Fruit fly (Drosophila melanogaster) whole organism, prepupa: ENCODE results near the gene CG12716.
A peak's percentile ranks its signal among the peaks of the same experiment; 100 is the strongest.

Experiments
- Blimp-1 ChIP-seq: fragments of 200-800 bp; sonication (Bioruptor generic); optimal IDR thresholded peaks from 3 replicates; lab custom pipeline; 2017; ENCODE audit warnings: missing biosample characterization, missing genetic modification characterization, mild to moderate bottlenecking, moderate library complexity, missing genetic modification reagents
- CG10669 ChIP-seq: fragments of 200-800 bp; sonication (Bioruptor generic); optimal IDR thresholded peaks from 3 replicates; lab custom pipeline; 2018; ENCODE audit warnings: missing biosample characterization, mild to moderate bottlenecking, missing genetic modification characterization, moderate library complexity
- CG11762 ChIP-seq: fragments of 200-800 bp; sonication (Bioruptor generic); optimal IDR thresholded peaks from 3 replicates; lab custom pipeline; 2016; ENCODE audit warnings: missing biosample characterization, missing genetic modification characterization; ENCODE audit not compliant: insufficient read depth
- CG15336 ChIP-seq: fragments of 200-800 bp; sonication (Bioruptor generic); IDR thresholded peaks from 2 replicates; pipeline ENCODE4 v1.3.6; 2022; ENCODE audit warnings: missing biosample characterization, missing genetic modification characterization
- CG1621 ChIP-seq: fragments of 200-800 bp; sonication (Bioruptor generic); optimal IDR thresholded peaks from 3 replicates; lab custom pipeline; 2018; ENCODE audit warnings: missing biosample characterization, mild to moderate bottlenecking, missing genetic modification characterization
- CG3032 ChIP-seq: fragments of 200-800 bp; optimal IDR thresholded peaks from 2 replicates; lab custom pipeline; 2019; ENCODE audit warnings: missing biosample characterization, mild to moderate bottlenecking, missing genetic modification characterization, moderate library complexity
- CG31627 ChIP-seq: fragments of 200-800 bp; sonication (Bioruptor generic); optimal IDR thresholded peaks from 3 replicates; lab custom pipeline; 2016; ENCODE audit warnings: missing biosample characterization, missing genetic modification characterization
- CG32006 ChIP-seq: fragments of 200-800 bp; sonication (Bioruptor generic); optimal IDR thresholded peaks from 3 replicates; lab custom pipeline; 2017; ENCODE audit warnings: missing biosample characterization, mild to moderate bottlenecking, missing genetic modification characterization
- CG34406 ChIP-seq: fragments of 200-800 bp; sonication (Bioruptor generic); optimal IDR thresholded peaks from 3 replicates; lab custom pipeline; 2016; ENCODE audit warnings: missing biosample characterization, missing genetic modification characterization
- CG3919 ChIP-seq: fragments of 200-800 bp; sonication (Bioruptor generic); optimal IDR thresholded peaks from 3 replicates; lab custom pipeline; 2016; ENCODE audit warnings: missing biosample characterization, missing genetic modification characterization
- CG4318 ChIP-seq: fragments of 200-800 bp; sonication (Bioruptor generic); optimal IDR thresholded peaks from 3 replicates; lab custom pipeline; 2017; ENCODE audit warnings: missing biosample characterization, mild to moderate bottlenecking, missing genetic modification characterization
- CG6163 ChIP-seq: fragments of 200-800 bp; sonication (Bioruptor generic); IDR thresholded peaks from 3 replicates; pipeline ENCODE4 v1.3.6; 2022; ENCODE audit warnings: missing biosample characterization, missing genetic modification characterization
- CG7368 ChIP-seq: fragments of 200-800 bp; sonication (Bioruptor generic); optimal IDR thresholded peaks from 3 replicates; lab custom pipeline; 2016; ENCODE audit warnings: missing biosample characterization, missing genetic modification characterization
- CG8119 ChIP-seq: fragments of 200-800 bp; sonication (Bioruptor generic); IDR thresholded peaks from 3 replicates; pipeline ENCODE4 v1.3.6; 2022; ENCODE audit warnings: missing biosample characterization, missing genetic modification characterization
- CG8319 ChIP-seq: fragments of 200-800 bp; sonication (Bioruptor generic); optimal IDR thresholded peaks from 3 replicates; lab custom pipeline; 2016; ENCODE audit warnings: missing biosample characterization, missing genetic modification characterization
- CG8632 ChIP-seq: fragments of 200-800 bp; sonication (Bioruptor generic); optimal IDR thresholded peaks from 3 replicates; lab custom pipeline; 2016; ENCODE audit warnings: missing biosample characterization, missing genetic modification characterization
- CG9139 ChIP-seq: fragments of 200-800 bp; sonication (Bioruptor generic); optimal IDR thresholded peaks from 3 replicates; lab custom pipeline; 2017; ENCODE audit warnings: missing biosample characterization, mild to moderate bottlenecking, missing genetic modification characterization
- Eip78C ChIP-seq: fragments of 200-800 bp; sonication (Bioruptor generic); peaks from one replicate; lab custom pipeline; 2016; ENCODE audit warnings: missing biosample characterization, missing genetic modification characterization
- Ets21C ChIP-seq: fragments of 200-800 bp; sonication (Bioruptor generic); optimal IDR thresholded peaks from 3 replicates; lab custom pipeline; 2016; ENCODE audit warnings: missing biosample characterization, missing genetic modification characterization
- Ets96B ChIP-seq: fragments of 200-800 bp; optimal IDR thresholded peaks from 2 replicates; lab custom pipeline; 2019; ENCODE audit warnings: missing biosample characterization, mild to moderate bottlenecking, missing genetic modification characterization, moderate library complexity
- Gug ChIP-seq: fragments of 200-800 bp; sonication (Bioruptor generic); IDR thresholded peaks from 2 replicates; pipeline ENCODE4 v1.3.6; 2022; ENCODE audit warnings: missing biosample characterization, missing genetic modification characterization
- Hr38 ChIP-seq: sonication (Bioruptor generic); optimal IDR thresholded peaks from 2 replicates; lab custom pipeline; 2016; ENCODE audit warnings: missing biosample characterization, missing genetic modification characterization
- Hr4 ChIP-seq: fragments of 200-800 bp; sonication (Bioruptor generic); optimal IDR thresholded peaks from 3 replicates; lab custom pipeline; 2016; ENCODE audit warnings: missing biosample characterization, missing genetic modification characterization
- Met ChIP-seq: fragments of 200-800 bp; sonication (Bioruptor generic); optimal IDR thresholded peaks from 3 replicates; lab custom pipeline; 2016; ENCODE audit warnings: missing biosample characterization, missing genetic modification characterization
- OdsH ChIP-seq: fragments of 200-800 bp; sonication (Bioruptor generic); optimal IDR thresholded peaks from 3 replicates; lab custom pipeline; 2016; ENCODE audit warnings: missing biosample characterization, missing genetic modification characterization
- Smox ChIP-seq: fragments of 200-800 bp; sonication (Bioruptor generic); optimal IDR thresholded peaks from 3 replicates; lab custom pipeline; 2016; ENCODE audit warnings: missing biosample characterization, missing genetic modification characterization
- Sox102F ChIP-seq: fragments of 200-800 bp; sonication (Bioruptor generic); optimal IDR thresholded peaks from 2 replicates; lab custom pipeline; 2016; ENCODE audit warnings: missing biosample characterization, mild to moderate bottlenecking, missing genetic modification characterization
- Sox14 ChIP-seq: fragments of 200-800 bp; sonication (Bioruptor generic); optimal IDR thresholded peaks from 3 replicates; lab custom pipeline; 2016; ENCODE audit warnings: missing biosample characterization, missing genetic modification characterization
- achi ChIP-seq: fragments of 200-800 bp; sonication (Bioruptor generic); optimal IDR thresholded peaks from 3 replicates; lab custom pipeline; 2016; ENCODE audit warnings: missing biosample characterization, missing genetic modification characterization
- acj6 ChIP-seq: fragments of 200-800 bp; sonication (Bioruptor generic); optimal IDR thresholded peaks from 3 replicates; lab custom pipeline; 2016; ENCODE audit warnings: missing biosample characterization, missing genetic modification characterization
- cyc ChIP-seq: fragments of 200-800 bp; sonication (Bioruptor generic); optimal IDR thresholded peaks from 3 replicates; lab custom pipeline; 2016; ENCODE audit warnings: missing biosample characterization, missing genetic modification characterization
- dac ChIP-seq: fragments of 200-800 bp; sonication (Bioruptor generic); optimal IDR thresholded peaks from 2 replicates; lab custom pipeline; 2017; ENCODE audit warnings: missing biosample characterization, mild to moderate bottlenecking, missing genetic modification characterization
- eg ChIP-seq: fragments of 200-800 bp; sonication (Bioruptor generic); IDR thresholded peaks from 3 replicates; pipeline ENCODE4 v1.3.6; 2022; ENCODE audit warnings: missing biosample characterization, missing genetic modification characterization
- esn ChIP-seq: fragments of 200-800 bp; sonication (Bioruptor generic); optimal IDR thresholded peaks from 2 replicates; lab custom pipeline; 2016; ENCODE audit warnings: missing biosample characterization, mild to moderate bottlenecking, missing genetic modification characterization, moderate library complexity
- fkh ChIP-seq: fragments of 200-800 bp; sonication (Bioruptor generic); optimal IDR thresholded peaks from 3 replicates; lab custom pipeline; 2017; ENCODE audit warnings: missing biosample characterization, mild to moderate bottlenecking, missing genetic modification characterization, moderate library complexity
- lz ChIP-seq: fragments of 200-800 bp; sonication (Bioruptor generic); optimal IDR thresholded peaks from 3 replicates; lab custom pipeline; 2016; ENCODE audit warnings: missing biosample characterization, missing genetic modification characterization
- pdm3 ChIP-seq: fragments of 200-800 bp; sonication (Bioruptor generic); optimal IDR thresholded peaks from 3 replicates; lab custom pipeline; 2016; ENCODE audit warnings: missing biosample characterization, missing genetic modification characterization
- salr ChIP-seq, 2 experiments: fragments of 200-800 bp; sonication (Bioruptor generic); optimal IDR thresholded peaks; 3 replicates each; lab custom pipeline; 2016 to 2018; ENCODE audit warnings: missing biosample characterization in 2 of 2, missing genetic modification characterization in 2 of 2, mild to moderate bottlenecking in 1 of 2
- spab ChIP-seq: fragments of 200-800 bp; sonication (Bioruptor generic); optimal IDR thresholded peaks from 2 replicates; lab custom pipeline; 2017; ENCODE audit warnings: missing biosample characterization, mild to moderate bottlenecking, missing genetic modification characterization, missing genetic modification reagents
- ss ChIP-seq, 2 experiments: fragments of 200-800 bp; sonication (Bioruptor generic); optimal IDR thresholded peaks; 2 replicates in 1 of 2; 3 replicates in 1 of 2; lab custom pipeline; 2017 to 2018; ENCODE audit warnings: mild to moderate bottlenecking in 2 of 2, missing biosample characterization in 2 of 2, missing genetic modification characterization in 2 of 2, moderate library complexity in 1 of 2
- svp ChIP-seq: fragments of 200-800 bp; sonication (Bioruptor generic); peaks from one replicate; lab custom pipeline; 2016; ENCODE audit warnings: missing biosample characterization, missing genetic modification characterization

CG12716 gene

dm6 chrX:12958920-12959319, 17.1 kb downstream of the CG12716 start, which contains the start of gene CG32642:
TSS of gene CG32642 (plus strand) at chrX:12959220.
- TF ChIP-seq Met (GFP tag; lab: Kevin White, UChicago) (no peak), Hr38 (no peak), CG4318 (GFP tag; lab: Kevin White, UChicago) (no peak), dac (GFP tag; lab: Kevin White, UChicago) (no peak), CG15336 (GFP tag; lab: Robert Waterston, UW) (no peak), salr (GFP tag; optimal IDR thresholded peaks at IDR 0.05; lab: Kevin White, UChicago) (no peak), CG34406 (GFP tag; lab: Kevin White, UChicago) (no peak), Ets96B (tag; lab: Kevin White, UChicago) (no peak), OdsH (GFP tag; lab: Kevin White, UChicago) (no peak), CG8632 (no peak), svp (GFP tag; lab: Kevin White, UChicago) (no peak), CG6163 (no peak)

- no peak for TF ChIP-seq cyc
- TF ChIP-seq CG9139 (GFP tag; lab: Kevin White, UChicago), result no peak
- TF ChIP-seq CG32006, result peak; percentile 21
- TF ChIP-seq Gug (GFP tag; lab: Robert Waterston, UW), result no peak
- TF ChIP-seq Eip78C, result peak; percentile 48
- TF ChIP-seq Met (GFP tag; lab: Kevin White, UChicago), result no peak
- TF ChIP-seq Hr38, result no peak
- no peak for TF ChIP-seq CG8119 (GFP tag; lab: Robert Waterston, UW)
- no peak for TF ChIP-seq Blimp-1 (GFP tag; lab: Kevin White, UChicago)
- no peak for TF ChIP-seq salr (GFP tag; optimal IDR thresholded peaks at IDR 0.05; lab: Kevin White, UChicago)
- no peak for TF ChIP-seq pdm3 (GFP tag; lab: Kevin White, UChicago)
- TF ChIP-seq OdsH (GFP tag; lab: Kevin White, UChicago), result no peak
- no peak for TF ChIP-seq Ets96B (tag; lab: Kevin White, UChicago)
- TF ChIP-seq CG8319, result no peak
- peak; percentile 22 for TF ChIP-seq svp (GFP tag; lab: Kevin White, UChicago)
- no peak for TF ChIP-seq eg (GFP tag; lab: Robert Waterston, UW)
- TF ChIP-seq fkh, result no peak
Observed at dm6 chrX:12957412-12957895, 18.6 kb downstream of the CG12716 start, which contains the start of gene hec. TSS of gene hec (minus strand) at chrX:12957462.

DNA sequence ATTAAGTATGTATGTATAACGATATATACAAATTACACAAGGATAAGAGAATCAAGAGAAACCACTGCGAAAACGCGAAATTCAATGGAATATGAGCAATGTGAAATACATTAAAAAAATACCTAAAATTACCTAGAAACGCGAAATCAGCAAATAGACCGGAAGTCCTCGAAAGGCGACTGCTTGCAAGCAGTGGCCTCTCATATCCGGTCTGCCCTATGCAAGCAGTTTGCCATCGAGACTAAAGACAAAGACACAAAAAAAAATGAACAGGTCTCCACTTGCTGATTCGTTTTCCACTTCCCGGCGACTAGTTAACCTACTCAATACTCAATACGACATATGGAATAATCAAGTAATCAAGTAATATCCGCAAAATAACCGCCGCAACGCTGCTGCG, 28.4 kb downstream of the CG12716 start:
- TF ChIP-seq CG3032 (tag; lab: Kevin White, UChicago), result no peak
- no peak for TF ChIP-seq CG8632
- TF ChIP-seq fkh, result no peak
- no peak for TF ChIP-seq pdm3 (GFP tag; lab: Kevin White, UChicago)
- no peak for TF ChIP-seq CG7368 (GFP tag; lab: Kevin White, UChicago)
- no peak for TF ChIP-seq Hr4 (GFP tag; lab: Kevin White, UChicago)
- TF ChIP-seq CG31627 (GFP tag; lab: Kevin White, UChicago), result no peak
- TF ChIP-seq Ets96B (tag; lab: Kevin White, UChicago), result no peak
- no peak for TF ChIP-seq Smox (GFP tag; lab: Kevin White, UChicago)
- no peak for TF ChIP-seq spab (GFP tag; lab: Kevin White, UChicago)
- TF ChIP-seq CG1621 (tag; lab: Kevin White, UChicago), result no peak
- no peak for TF ChIP-seq esn
- TF ChIP-seq CG9139 (GFP tag; lab: Kevin White, UChicago), result no peak
- TF ChIP-seq CG8319, result no peak

- TF ChIP-seq svp (GFP tag; lab: Kevin White, UChicago), result peak; percentile 20
- no peak for TF ChIP-seq Smox (GFP tag; lab: Kevin White, UChicago)
Observed at dm6 chrX:12940396-12940795, 35.6 kb downstream of the CG12716 start.

- no peak for TF ChIP-seq Ets21C (GFP tag; lab: Kevin White, UChicago)
- TF ChIP-seq esn, result peak; percentile 19
- peak in 1 of 2 experiments; percentile 4 for TF ChIP-seq ss (GFP tag; optimal IDR thresholded peaks at IDR 0.05; lab: Kevin White, UChicago)
- TF ChIP-seq CG11762 (GFP tag; lab: Kevin White, UChicago), result no peak
- TF ChIP-seq Hr4 (GFP tag; lab: Kevin White, UChicago), result peak; percentile 1
- TF ChIP-seq achi (GFP tag; lab: Kevin White, UChicago), result peak; percentile 3
- TF ChIP-seq Hr38, result no peak
- TF ChIP-seq Sox102F (GFP tag; lab: Kevin White, UChicago), result no peak
- peak; percentile 18 for TF ChIP-seq Smox (GFP tag; lab: Kevin White, UChicago)
- peak; percentile 18 for TF ChIP-seq spab (GFP tag; lab: Kevin White, UChicago)
- TF ChIP-seq acj6 (GFP tag; lab: Kevin White, UChicago), result peak; percentile 13
- peak; percentile 17 for TF ChIP-seq lz (GFP tag; lab: Kevin White, UChicago)
- peak; percentile 0 for TF ChIP-seq Sox14 (GFP tag; lab: Kevin White, UChicago)
- TF ChIP-seq OdsH (GFP tag; lab: Kevin White, UChicago), result peak; percentile 24
- peak; percentile 55 for TF ChIP-seq Eip78C
- peak; percentile 25 for TF ChIP-seq Met (GFP tag; lab: Kevin White, UChicago)
- peak; percentile 23 for TF ChIP-seq CG3032 (tag; lab: Kevin White, UChicago)
- peak; percentile 57 for TF ChIP-seq svp (GFP tag; lab: Kevin White, UChicago)
- peak; percentile 3 for TF ChIP-seq CG3919 (GFP tag; lab: Kevin White, UChicago)
- peak; percentile 8 for TF ChIP-seq CG31627 (GFP tag; lab: Kevin White, UChicago)
- TF ChIP-seq pdm3 (GFP tag; lab: Kevin White, UChicago), result peak; percentile 23
- TF ChIP-seq CG10669 (GFP tag; lab: Kevin White, UChicago), result peak; percentile 16
Observed at dm6 chrX:12939951-12940350, 36.1 kb downstream of the CG12716 start.
